Worm (Caenorhabditis elegans): ENCODE measurements around the gene T07H8.11.

DNA sequence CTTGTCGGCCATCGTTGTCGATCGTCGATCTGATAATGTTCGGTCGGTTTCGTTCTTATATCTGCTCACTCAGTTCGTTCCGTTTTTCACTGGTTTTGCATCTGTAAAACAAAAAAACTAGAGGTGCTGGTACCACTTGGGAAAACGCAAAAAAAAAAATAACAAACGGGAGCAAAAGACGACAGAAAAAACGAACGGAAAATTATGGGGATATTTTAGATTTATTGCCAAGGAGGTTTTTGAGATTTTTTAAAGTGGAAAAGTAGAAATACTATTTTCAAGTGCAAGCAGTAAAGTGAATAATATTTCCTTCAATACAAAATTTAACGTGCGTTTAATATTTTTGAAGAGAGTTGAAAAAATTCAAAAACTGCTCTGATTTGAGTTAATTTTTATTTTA, 22.3 kb downstream of the T07H8.11 start, which contains the start of gene unc-68:
- TF ChIP-seq ama-1 (optimal IDR thresholded peaks at IDR 0.05) (no peak), ceh-18 (tag; optimal IDR thresholded peaks at IDR 0.05) (no peak), rnt-1 (tag; optimal IDR thresholded peaks at IDR 0.05) (no peak), ceh-45 (GFP tag; IDR thresholded peaks at IDR 0.05) (no peak), ztf-16 (tag; optimal IDR thresholded peaks at IDR 0.05) (no peak), pha-4 (tag; optimal IDR thresholded peaks at IDR 0.05) (no peak), C08G9.2 (tag; optimal IDR thresholded peaks at IDR 0.05) (no peak), eyg-1 (tag; optimal IDR thresholded peaks at IDR 0.05) (no peak), pag-3 (tag; optimal IDR thresholded peaks at IDR 0.05; ENCODE audit: borderline replicate concordance) (no peak), ceh-19 (GFP tag; optimal IDR thresholded peaks at IDR 0.05) (no peak), tbx-7 (tag; optimal IDR thresholded peaks at IDR 0.05) (no peak), pqm-1 (tag; optimal IDR thresholded peaks at IDR 0.05) (no peak), mec-3 (tag; optimal IDR thresholded peaks at IDR 0.05; ENCODE audit: borderline replicate concordance) (no peak), ceh-24 (tag; optimal IDR thresholded peaks at IDR 0.05) (no peak)
